Worm (Caenorhabditis elegans): ENCODE data around the gene arrd-22.
"Not testable (repeated sequence)": the region's sequence is repeated elsewhere in the genome, so short reads cannot be mapped to it uniquely, and the experiment has no call there.

arrd-22 gene

ce11 chrV:3410098-3410570, at the start of gene arrd-22:
TSS of gene arrd-22 (plus strand) at chrV:3410520.
- TF ChIP-seq elt-2 (tag; optimal IDR thresholded peaks at IDR 0.05) (no peak), ceh-24 (tag; optimal IDR thresholded peaks at IDR 0.05) (no peak), ama-1 (optimal IDR thresholded peaks at IDR 0.05) (no peak), eyg-1 (tag; optimal IDR thresholded peaks at IDR 0.05) (no peak), npax-4 (tag; optimal IDR thresholded peaks at IDR 0.05) (no peak), fkh-10 (GFP tag; optimal IDR thresholded peaks at IDR 0.05) (no peak), tbx-7 (tag; optimal IDR thresholded peaks at IDR 0.05) (no peak)

DNA sequence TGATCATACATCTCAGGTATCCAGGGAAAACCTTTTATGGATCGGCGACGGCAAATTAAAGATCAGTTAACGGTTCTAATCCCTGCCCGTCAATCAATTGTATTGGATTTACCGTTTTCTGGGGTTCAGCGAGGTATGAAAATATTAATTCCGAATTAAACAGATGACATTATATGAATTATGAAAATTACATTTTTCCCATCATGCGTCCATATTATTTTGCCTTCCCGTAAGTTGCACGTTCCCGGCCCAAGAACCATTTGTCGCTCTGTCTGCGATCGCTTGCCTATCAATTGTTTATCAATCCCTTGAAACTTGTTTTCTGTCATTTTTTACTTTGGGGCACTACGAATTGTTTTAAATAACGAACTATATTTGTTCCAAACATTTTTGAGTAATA, 48.7 kb upstream of the arrd-22 start:
- TF ChIP-seq T23F11.4 (GFP tag; optimal IDR thresholded peaks at IDR 0.05) (no peak), ceh-14 (tag; optimal IDR thresholded peaks at IDR 0.05) (no peak), ceh-9 (tag; optimal IDR thresholded peaks at IDR 0.05) (no peak), gmeb-2 (tag; optimal IDR thresholded peaks at IDR 0.05) (no peak), ceh-18 (tag; optimal IDR thresholded peaks at IDR 0.05) (no peak), fax-1 (tag; optimal IDR thresholded peaks at IDR 0.05) (no peak), ztf-16 (tag; optimal IDR thresholded peaks at IDR 0.05) (no peak), K09A11.1 (tag; optimal IDR thresholded peaks at IDR 0.05; ENCODE audit: insufficient read depth) (no peak), mec-3 (tag; optimal IDR thresholded peaks at IDR 0.05; ENCODE audit: borderline replicate concordance) (no peak), unc-42 (tag; optimal IDR thresholded peaks at IDR 0.05) (no peak)

DNA sequence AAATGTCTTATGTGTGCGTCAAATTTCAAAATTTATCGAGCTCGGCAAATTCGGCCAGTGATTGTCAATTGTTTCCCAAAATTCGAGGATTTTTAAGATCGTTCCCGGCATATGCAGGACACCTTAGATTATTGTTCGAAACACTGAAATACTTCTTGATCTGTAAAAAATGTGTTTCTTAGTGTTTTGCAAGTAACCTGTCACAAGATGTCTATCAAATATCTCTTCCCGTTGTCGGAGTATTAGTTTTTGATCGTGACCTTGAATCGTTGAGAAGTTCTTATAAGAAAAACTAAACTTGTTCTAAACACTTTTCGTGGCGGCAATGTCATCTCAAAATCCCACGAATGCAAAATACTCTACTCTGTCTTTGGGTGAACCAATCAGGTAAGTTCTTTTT, 47.8 kb upstream of the arrd-22 start, which contains the start of gene C04E12.4:
TSS of gene C04E12.4 (plus strand) at position 301 of the 400 bp plus-strand sequence.
- no peak for TF ChIP-seq fkh-10 (GFP tag; optimal IDR thresholded peaks at IDR 0.05)
- TF ChIP-seq Y22D7AL.16 (tag; optimal IDR thresholded peaks at IDR 0.05) = no peak
- TF ChIP-seq lim-6 (tag; optimal IDR thresholded peaks at IDR 0.05) = no peak
- TF ChIP-seq fax-1 (tag; optimal IDR thresholded peaks at IDR 0.05) = no peak
- no peak for TF ChIP-seq pat-9 (tag; optimal IDR thresholded peaks at IDR 0.05)
- no peak for TF ChIP-seq unc-86 (tag; optimal IDR thresholded peaks at IDR 0.05)
- no peak for TF ChIP-seq ama-1 (optimal IDR thresholded peaks at IDR 0.05)
- TF ChIP-seq lin-11 (tag; optimal IDR thresholded peaks at IDR 0.05) = no peak
- no peak for TF ChIP-seq pha-2 (tag; optimal IDR thresholded peaks at IDR 0.05)
- no peak for TF ChIP-seq ceh-24 (tag; optimal IDR thresholded peaks at IDR 0.05)
- no peak for TF ChIP-seq zip-5 (tag; optimal IDR thresholded peaks at IDR 0.05)
- TF ChIP-seq nhr-232 (tag; optimal IDR thresholded peaks at IDR 0.05) = no peak
- TF ChIP-seq ets-4 (tag; optimal IDR thresholded peaks at IDR 0.05) = no peak
- TF ChIP-seq K02D7.2 (tag; optimal IDR thresholded peaks at IDR 0.05) = no peak
- no peak for TF ChIP-seq fkh-6 (tag; optimal IDR thresholded peaks at IDR 0.05)
- TF ChIP-seq ceh-31 (tag; optimal IDR thresholded peaks at IDR 0.05) = no peak

DNA sequence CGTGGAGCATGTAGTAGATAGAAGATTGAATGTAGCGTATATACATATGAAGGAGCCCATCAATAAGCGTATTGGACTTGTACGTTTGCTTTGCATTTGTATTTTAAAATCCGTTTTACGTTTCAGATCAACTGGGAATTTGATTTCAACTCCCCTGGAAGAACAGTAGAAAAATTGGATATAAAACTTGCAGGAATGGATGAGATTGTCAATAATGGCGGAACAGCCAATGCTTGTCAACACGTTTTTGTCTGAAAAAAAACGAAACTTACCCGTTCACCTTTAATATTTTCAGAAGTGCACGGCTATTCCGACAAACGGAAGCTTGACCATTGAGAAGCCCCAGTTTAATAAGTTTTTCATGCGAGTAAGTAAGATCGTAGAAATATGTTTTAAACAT, 42.5 kb upstream of the arrd-22 start, which contains the start of gene C04E12.2:
TSS of gene C04E12.2 (plus strand) at position 301 of the 400 bp plus-strand sequence.
- not testable (repeated sequence) for TF ChIP-seq ceh-2 (tag; optimal IDR thresholded peaks at IDR 0.05); hlh-13 (GFP tag; optimal IDR thresholded peaks at IDR 0.05); mec-3 (tag; optimal IDR thresholded peaks at IDR 0.05; ENCODE audit: borderline replicate concordance)

DNA sequence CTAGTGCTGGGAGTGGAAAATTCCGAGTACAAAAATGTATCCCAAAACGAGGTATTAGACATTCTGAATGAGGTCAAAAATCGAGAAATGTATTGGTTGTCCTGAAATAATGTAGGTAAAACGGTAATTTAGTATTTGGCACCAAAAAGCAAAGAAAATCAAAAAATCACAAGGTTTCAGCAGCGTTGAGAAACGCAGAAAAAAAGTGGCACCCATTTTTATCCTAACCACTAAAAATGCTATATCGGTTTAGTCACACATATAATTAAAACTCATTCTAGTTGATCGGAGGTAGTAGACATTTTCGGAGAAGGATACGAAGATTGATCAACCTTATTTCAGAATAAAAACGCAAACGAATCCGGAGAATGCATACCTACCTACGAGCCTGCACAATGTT, 37.6 kb upstream of the arrd-22 start, which contains the start of gene srx-121:
TSS of gene srx-121 (minus strand) at position 101 of the 400 bp plus-strand sequence.
- no peak for TF ChIP-seq pqm-1 (tag; optimal IDR thresholded peaks at IDR 0.05)
- no peak for TF ChIP-seq nhr-11 (tag; optimal IDR thresholded peaks at IDR 0.05)
- TF ChIP-seq pros-1 (tag; optimal IDR thresholded peaks at IDR 0.05) = no peak
- TF ChIP-seq ama-1 (optimal IDR thresholded peaks at IDR 0.05) = no peak
- no peak for TF ChIP-seq hlh-30 (tag; optimal IDR thresholded peaks at IDR 0.05; ENCODE audit: insufficient read depth)
- no peak for TF ChIP-seq madf-2 (tag; optimal IDR thresholded peaks at IDR 0.05)
- no peak for TF ChIP-seq ztf-16 (tag; optimal IDR thresholded peaks at IDR 0.05)
- TF ChIP-seq T23F11.4 (GFP tag; optimal IDR thresholded peaks at IDR 0.05) = no peak
- TF ChIP-seq K02D7.2 (tag; optimal IDR thresholded peaks at IDR 0.05) = no peak
- no peak for TF ChIP-seq Y22D7AL.16 (tag; optimal IDR thresholded peaks at IDR 0.05)

Measured in whole organism, late embryonic.